Fruit fly (Drosophila melanogaster): ENCODE data around the gene CG14795.
A peak's percentile ranks its signal among the peaks of the same experiment; 100 is the strongest.

CG14795 gene

DNA sequence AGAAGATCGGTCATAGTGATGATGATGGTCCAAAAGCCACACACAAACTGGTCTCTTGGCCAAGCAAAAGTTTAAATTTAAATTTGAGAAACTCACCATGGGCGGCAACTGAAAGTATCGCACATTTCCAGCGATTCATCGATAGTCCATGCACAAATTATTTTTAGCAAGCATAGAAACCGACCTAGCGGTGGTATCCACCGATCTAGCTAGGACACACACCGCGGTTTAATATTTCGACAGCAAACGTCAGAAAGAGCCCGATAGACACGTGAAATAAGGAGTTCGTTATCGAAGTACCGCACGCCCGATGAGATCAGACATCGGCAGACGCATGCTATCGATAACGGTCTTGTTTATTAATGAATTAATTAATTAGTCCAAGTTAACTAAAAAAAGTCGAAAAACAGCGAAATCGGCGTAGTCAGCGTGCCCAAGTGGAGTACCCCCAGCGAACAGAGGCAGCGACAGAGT, at the start of gene CG14795:
CG14795 (minus strand) TSS at position 51 of the 474 bp plus-strand sequence.
- TF ChIP-seq Ets98B (GFP tag; IDR thresholded peaks at IDR 0.05) (0 out of 2 replicates have a peak, but pooled peaks have one; percentile 9), Pif1A (GFP tag; optimal IDR thresholded peaks at IDR 0.05) (no peak)

DNA sequence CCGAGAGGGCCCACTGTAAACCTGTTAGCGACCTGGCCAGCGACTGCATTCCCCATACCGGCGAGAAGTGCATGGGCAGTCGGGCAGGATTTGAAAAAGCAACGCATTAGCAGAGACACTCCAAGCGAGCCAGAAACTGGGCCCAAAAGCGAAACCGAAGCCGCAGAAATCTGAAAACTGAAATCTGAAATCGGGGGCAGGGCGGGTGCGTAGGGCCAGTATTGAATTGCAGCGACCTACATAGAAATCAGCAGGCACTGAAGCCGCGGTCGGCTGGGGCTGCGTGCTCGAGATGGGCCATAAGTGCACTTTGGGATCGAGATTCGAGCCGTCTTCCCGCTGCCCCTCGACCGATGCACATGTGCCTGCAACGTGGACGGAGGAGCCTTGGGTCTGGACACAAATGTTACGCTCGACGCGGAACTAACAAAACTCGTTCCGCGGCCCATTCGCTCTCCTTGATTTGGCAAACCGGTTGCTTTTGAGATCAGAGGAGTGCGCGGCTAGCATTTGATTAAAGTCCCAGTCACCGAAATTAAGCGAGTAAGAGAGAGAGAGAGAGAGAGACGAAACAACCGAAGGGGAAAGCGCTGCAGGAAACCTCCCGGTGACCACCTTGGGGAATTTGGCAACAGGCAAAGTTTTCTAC, 49.6 kb upstream of the CG14795 start:
- TF ChIP-seq gl (tag; optimal IDR thresholded peaks at IDR 0.05) (no peak), Ets98B (GFP tag; IDR thresholded peaks at IDR 0.05) (no peak), D1 (tag; optimal IDR thresholded peaks at IDR 0.05) (no peak), CG13204 (GFP tag; optimal IDR thresholded peaks at IDR 0.05) (peak; percentile 27)

DNA sequence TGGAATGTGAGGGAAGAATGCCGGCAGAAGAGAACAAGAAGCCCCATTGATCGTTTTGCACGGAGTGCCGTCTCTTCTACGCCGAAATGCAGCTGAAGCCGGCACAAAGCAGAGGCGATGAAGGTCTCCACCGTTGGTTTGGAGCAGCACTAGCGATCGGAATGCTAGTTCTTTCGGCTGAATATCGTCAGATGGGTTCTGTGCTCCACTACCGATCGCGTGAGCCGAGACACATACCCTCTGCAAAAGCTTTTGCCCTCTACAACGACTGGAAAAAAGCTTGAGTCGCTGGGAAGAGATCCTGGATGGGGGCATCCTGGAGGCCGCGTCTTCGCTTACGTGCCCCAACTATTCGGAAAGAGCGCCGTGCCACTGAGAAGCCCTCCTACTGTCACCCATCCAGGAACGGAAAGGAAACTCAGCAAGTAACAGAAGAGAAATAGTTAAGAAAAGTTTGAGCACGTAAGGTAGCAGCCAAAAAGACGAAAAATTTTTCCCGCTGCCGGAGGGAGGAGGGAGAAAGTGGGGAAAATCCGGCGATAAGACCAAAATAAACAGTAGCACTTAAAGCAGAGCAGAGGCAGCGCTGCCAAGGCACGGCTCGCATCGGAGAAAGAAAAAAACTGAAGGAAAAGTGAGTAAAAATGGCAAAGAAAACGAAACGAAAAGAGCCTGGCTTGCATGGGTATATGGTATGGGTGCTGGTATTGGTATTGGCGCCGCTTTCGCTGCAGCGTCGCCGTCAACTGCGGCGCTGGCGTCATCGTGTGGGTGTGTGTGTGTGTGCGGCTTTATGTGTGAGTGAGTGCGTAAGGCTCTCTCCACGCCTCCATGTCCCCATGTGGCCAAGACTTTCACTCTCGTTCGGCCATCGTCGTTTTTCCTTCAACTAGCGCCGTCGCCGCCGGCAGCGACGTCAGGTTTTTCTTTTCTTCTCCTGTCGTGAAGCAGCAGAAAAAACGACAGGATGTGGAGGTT, 47.7 kb upstream of the CG14795 start:
- TF ChIP-seq Snoo (tag; optimal IDR thresholded peaks at IDR 0.05) = no peak
- no peak for TF ChIP-seq CG12605 (GFP tag; IDR thresholded peaks at IDR 0.05)
- no peak for TF ChIP-seq CG9948 (tag; optimal IDR thresholded peaks at IDR 0.05)
- TF ChIP-seq CG14655 (GFP tag; optimal IDR thresholded peaks at IDR 0.05) = no peak
- TF ChIP-seq Pif1B (GFP tag; optimal IDR thresholded peaks at IDR 0.05) = no peak
- no peak for TF ChIP-seq rn (GFP tag; IDR thresholded peaks at IDR 0.05)
- no peak for TF ChIP-seq EcR (GFP tag; optimal IDR thresholded peaks at IDR 0.05)
- TF ChIP-seq CG17806 (tag; optimal IDR thresholded peaks at IDR 0.05) = no peak
- TF ChIP-seq Ets98B (GFP tag; IDR thresholded peaks at IDR 0.05) = no peak
- TF ChIP-seq CG32121 (GFP tag; IDR thresholded peaks at IDR 0.05) = no peak
- no peak for TF ChIP-seq CG13204 (GFP tag; optimal IDR thresholded peaks at IDR 0.05)
- TF ChIP-seq fd96Ca (GFP tag; IDR thresholded peaks at IDR 0.05) = no peak

DNA sequence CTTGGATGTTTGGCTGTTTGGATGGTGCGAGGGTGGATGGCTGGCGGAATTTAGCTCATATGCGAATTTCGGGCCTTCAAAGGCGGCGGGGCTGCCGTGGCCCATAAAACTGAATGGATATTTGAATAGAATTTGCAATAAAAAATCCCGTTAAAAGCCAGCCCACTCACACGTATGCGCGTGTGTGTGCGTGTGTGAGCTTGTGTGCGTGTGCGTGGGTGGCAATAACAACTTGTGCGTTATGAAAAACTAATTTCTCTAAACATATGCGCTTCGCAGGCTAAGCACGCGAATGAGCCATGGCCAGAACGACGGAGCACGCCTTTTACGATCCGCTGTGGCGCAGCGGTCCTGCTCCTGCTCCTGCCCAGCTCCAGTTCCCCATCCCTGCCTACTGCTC, 26.0 kb upstream of the CG14795 start:
- no peak for TF ChIP-seq CG8159 (tag; optimal IDR thresholded peaks at IDR 0.05)
- TF ChIP-seq Pif1B (GFP tag; optimal IDR thresholded peaks at IDR 0.05) = no peak
- no peak for TF ChIP-seq CG10348 (GFP tag; IDR thresholded peaks at IDR 0.05)
- no peak for TF ChIP-seq CG17806 (tag; optimal IDR thresholded peaks at IDR 0.05)
- TF ChIP-seq CG8301 (tag; optimal IDR thresholded peaks at IDR 0.05) = no peak
- no peak for TF ChIP-seq CG14655 (GFP tag; optimal IDR thresholded peaks at IDR 0.05)

DNA sequence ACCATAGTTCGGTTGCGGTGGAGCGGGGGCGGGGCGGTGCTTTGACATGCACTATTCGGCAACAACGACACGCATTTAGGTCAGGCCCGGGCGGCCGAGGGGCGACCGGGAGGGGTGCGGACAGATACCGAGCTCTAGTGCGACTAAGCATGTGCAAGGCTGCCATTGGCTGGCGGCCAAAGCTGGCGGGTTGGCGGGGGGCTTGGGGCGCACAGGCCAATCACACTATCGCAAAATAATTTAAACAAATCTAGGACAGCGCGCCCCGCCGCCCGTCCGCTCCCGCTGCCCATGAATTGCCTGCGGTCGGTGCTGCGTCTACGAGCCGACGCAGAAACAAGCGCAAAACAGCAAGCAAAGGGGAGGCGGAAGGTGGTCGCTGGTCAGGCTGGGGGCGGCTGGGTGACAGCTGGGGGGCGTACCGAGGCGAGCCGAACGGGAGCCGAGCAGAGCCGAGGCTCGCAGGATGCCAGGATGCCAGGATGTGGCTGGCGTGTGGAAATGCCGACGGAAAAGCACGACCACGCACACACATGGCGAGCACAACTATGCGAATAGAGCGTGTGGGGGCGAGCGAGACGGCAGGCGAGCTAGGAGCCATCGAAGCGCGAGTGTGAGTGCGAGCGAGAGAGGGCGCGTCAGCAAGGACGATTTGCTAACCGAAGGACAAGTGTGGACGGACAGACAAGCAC, 22.8 kb upstream of the CG14795 start:
- TF ChIP-seq Pif1B (GFP tag; optimal IDR thresholded peaks at IDR 0.05) (no peak), CG8159 (tag; optimal IDR thresholded peaks at IDR 0.05) (no peak), rn (GFP tag; IDR thresholded peaks at IDR 0.05) (no peak), fd96Ca (GFP tag; IDR thresholded peaks at IDR 0.05) (no peak), Ets98B (GFP tag; IDR thresholded peaks at IDR 0.05) (no peak)

DNA sequence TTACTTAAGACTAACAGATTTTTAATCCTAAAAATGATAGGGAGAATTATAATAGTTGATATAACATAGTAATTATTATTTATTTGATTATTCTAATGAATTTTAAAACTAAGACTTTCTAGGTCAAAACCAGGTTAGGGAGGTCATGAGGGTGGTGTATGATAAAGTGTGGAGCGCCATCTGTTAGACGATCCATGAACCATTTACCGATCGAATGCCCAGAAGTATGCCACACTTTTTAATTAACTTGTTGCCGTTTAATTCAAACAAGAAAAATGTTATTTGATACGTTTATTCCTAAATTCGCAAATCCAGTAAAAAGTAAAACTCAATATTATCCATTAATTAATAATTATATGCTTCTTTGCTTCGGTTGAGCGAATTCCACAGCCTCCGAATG, 10.7 kb upstream of the CG14795 start:
- TF ChIP-seq EcR (GFP tag; optimal IDR thresholded peaks at IDR 0.05) = peak; percentile 83

DNA sequence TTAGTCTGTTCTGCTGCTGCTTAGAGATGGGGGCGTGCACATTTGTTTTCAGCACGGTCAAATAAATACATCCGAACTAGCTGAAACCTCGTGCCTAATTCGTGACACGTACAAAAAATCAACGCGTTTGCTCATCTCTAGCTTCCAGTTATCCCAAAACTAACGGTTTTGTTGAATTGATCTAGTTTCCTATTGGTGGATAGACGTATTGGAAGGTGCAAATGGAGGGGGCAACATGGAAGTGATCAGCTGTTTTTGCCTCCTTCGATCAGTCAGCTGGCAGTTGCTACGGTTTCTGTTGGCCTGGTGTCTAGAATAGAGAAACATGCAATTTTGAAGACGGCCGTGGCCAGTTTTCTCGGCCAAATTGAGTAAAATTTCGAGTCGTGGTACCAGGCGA, 5.0 kb upstream of the CG14795 start:
- peak; percentile 36 for TF ChIP-seq Ets98B (GFP tag; IDR thresholded peaks at IDR 0.05)
- TF ChIP-seq CG34367 (tag; optimal IDR thresholded peaks at IDR 0.05) = no peak
- TF ChIP-seq fd96Ca (GFP tag; IDR thresholded peaks at IDR 0.05) = 0 out of 3 replicates have a peak, but pooled peaks have one; percentile 20
- TF ChIP-seq CG32121 (GFP tag; IDR thresholded peaks at IDR 0.05) = 0 out of 2 replicates have a peak, but pooled peaks have one; percentile 20
- TF ChIP-seq EcR (GFP tag; optimal IDR thresholded peaks at IDR 0.05) = no peak

DNA sequence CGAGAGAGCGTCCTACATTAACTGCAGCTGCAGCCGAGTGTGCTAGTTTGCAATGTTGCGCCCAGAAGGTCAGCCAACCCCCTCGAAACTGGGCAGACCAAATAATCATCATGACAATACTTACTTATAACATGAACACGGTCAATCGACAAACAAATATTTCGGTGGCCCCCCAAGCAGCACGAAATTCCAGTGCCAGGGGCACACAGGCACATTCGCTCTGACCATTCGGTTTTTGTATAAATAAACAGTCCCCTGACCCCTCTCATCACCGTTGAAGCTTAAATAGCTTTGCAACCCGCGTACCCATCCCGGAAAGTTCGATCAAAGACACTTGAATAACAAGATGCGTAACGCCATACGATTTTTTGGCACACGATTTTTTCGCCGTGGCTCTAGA, 1.3 kb upstream of the CG14795 start:
- TF ChIP-seq CG34367 (tag; optimal IDR thresholded peaks at IDR 0.05) (no peak), CG13204 (GFP tag; optimal IDR thresholded peaks at IDR 0.05) (no peak), CG15710 (tag; optimal IDR thresholded peaks at IDR 0.05) (no peak), CG14655 (GFP tag; optimal IDR thresholded peaks at IDR 0.05) (no peak), Pif1B (GFP tag; optimal IDR thresholded peaks at IDR 0.05) (no peak)

All from whole organism, pupa.